Fruit fly (Drosophila melanogaster) whole organism, embryonic: ENCODE measurements around the gene nxf2.

Experiments
- Atf-2 ChIP-seq: fragments of 200-800 bp; sonication (Bioruptor generic); optimal IDR thresholded peaks from 2 replicates; lab custom pipeline; 2016; ENCODE audit warnings: missing biosample characterization, missing genetic modification characterization
- Atf3 ChIP-seq: fragments of 200-800 bp; sonication (Bioruptor generic); optimal IDR thresholded peaks from 3 replicates; lab custom pipeline; 2016; ENCODE audit warnings: missing biosample characterization, missing genetic modification characterization
- Atf6 ChIP-seq: fragments of 200-800 bp; sonication (Bioruptor generic); IDR thresholded peaks from 2 replicates; pipeline ENCODE4 v1.3.6; 2022; ENCODE audit warnings: missing biosample characterization, missing genetic modification characterization
- Awh ChIP-seq: fragments of 200-800 bp; sonication (Bioruptor generic); IDR thresholded peaks from 2 replicates; pipeline ENCODE4, ENCODE4 v1.3.6; 2022; ENCODE audit warnings: missing biosample characterization, missing genetic modification characterization
- CG11093 ChIP-seq: fragments of 200-800 bp; sonication (Bioruptor generic); IDR thresholded peaks from 3 replicates; pipeline ENCODE4 v1.3.6; 2022; ENCODE audit warnings: missing biosample characterization, missing genetic modification characterization
- CG11696 ChIP-seq: fragments of 200-800 bp; sonication (Bioruptor generic); IDR thresholded peaks from 2 replicates; pipeline ENCODE4 v1.3.6; 2022; ENCODE audit warnings: missing biosample characterization, missing genetic modification characterization
- CG12744 ChIP-seq: fragments of 200-800 bp; sonication (Bioruptor generic); optimal IDR thresholded peaks from 2 replicates; lab custom pipeline; 2016; ENCODE audit warnings: missing biosample characterization, missing genetic modification characterization
- CG12769 ChIP-seq: fragments of 200-800 bp; sonication (Bioruptor generic); optimal IDR thresholded peaks from 2 replicates; lab custom pipeline; 2019; ENCODE audit warnings: missing biosample characterization, mild to moderate bottlenecking, missing genetic modification characterization, moderate library complexity
- CG13287 ChIP-seq: fragments of 200-800 bp; sonication (Bioruptor generic); IDR thresholded peaks from 2 replicates; pipeline ENCODE4 v1.3.6; 2022; ENCODE audit warnings: missing biosample characterization, missing genetic modification characterization; ENCODE audit not compliant: partially characterized antibody
- CG14014 ChIP-seq: fragments of 200-800 bp; sonication (Bioruptor generic); IDR thresholded peaks from 2 replicates; pipeline ENCODE4 v1.3.6; 2022; ENCODE audit warnings: missing biosample characterization, missing genetic modification characterization
- CG14965 ChIP-seq: fragments of 200-800 bp; sonication (Bioruptor generic); optimal IDR thresholded peaks from 2 replicates; lab custom pipeline; 2016; ENCODE audit warnings: missing biosample characterization, missing genetic modification characterization, borderline replicate concordance
- CG15073 ChIP-seq: fragments of 200-800 bp; sonication (Bioruptor generic); optimal IDR thresholded peaks from 2 replicates; lab custom pipeline; 2016; ENCODE audit warnings: missing biosample characterization, missing genetic modification characterization
- CG15601 ChIP-seq: fragments of 200-800 bp; sonication (Bioruptor generic); optimal IDR thresholded peaks from 3 replicates; lab custom pipeline; 2019; ENCODE audit warnings: missing biosample characterization, mild to moderate bottlenecking, missing genetic modification characterization, moderate library complexity
- CG17186 ChIP-seq: fragments of 200-800 bp; sonication (Bioruptor generic); optimal IDR thresholded peaks from 3 replicates; lab custom pipeline; 2017; ENCODE audit warnings: missing biosample characterization, missing genetic modification reagents, missing genetic modification characterization
- CG17359 ChIP-seq: fragments of 200-800 bp; sonication (Bioruptor generic); optimal IDR thresholded peaks from 3 replicates; lab custom pipeline; 2018; ENCODE audit warnings: missing biosample characterization, mild to moderate bottlenecking, missing genetic modification characterization, moderate library complexity
- CG17361 ChIP-seq: fragments of 200-800 bp; sonication (Bioruptor generic); IDR thresholded peaks from 3 replicates; pipeline ENCODE4 v1.3.6; 2022; ENCODE audit warnings: missing biosample characterization, missing genetic modification characterization
- CG2712 ChIP-seq: fragments of 200-800 bp; optimal IDR thresholded peaks from 3 replicates; lab custom pipeline; 2019; ENCODE audit warnings: missing biosample characterization, mild to moderate bottlenecking, missing genetic modification characterization, moderate library complexity
- CG3163 ChIP-seq: fragments of 200-800 bp; sonication (Bioruptor generic); optimal IDR thresholded peaks from 3 replicates; lab custom pipeline; 2016; ENCODE audit warnings: missing biosample characterization, missing genetic modification characterization
- CG32532 ChIP-seq: fragments of 200-800 bp; sonication (Bioruptor generic); IDR thresholded peaks from 2 replicates; pipeline ENCODE4 v1.3.6; 2022; ENCODE audit warnings: missing biosample characterization, missing genetic modification characterization
- CG34376 ChIP-seq: fragments of 200-800 bp; sonication (Bioruptor generic); optimal IDR thresholded peaks from 2 replicates; lab custom pipeline; 2018; ENCODE audit warnings: missing biosample characterization, mild to moderate bottlenecking, missing genetic modification characterization
- CG8290 ChIP-seq, 3 experiments: fragments of 200-800 bp; sonication (Bioruptor generic); optimal IDR thresholded peaks; 2 replicates each; lab custom pipeline; 2016 to 2019; ENCODE audit warnings: missing biosample characterization in 3 of 3, missing genetic modification characterization in 3 of 3, mild to moderate bottlenecking in 2 of 3, moderate library complexity in 1 of 3
- CG8478 ChIP-seq: fragments of >200 bp; optimal IDR thresholded peaks from 2 replicates; lab custom pipeline; 2018
- CG8924 ChIP-seq: fragments of 200-800 bp; optimal IDR thresholded peaks from 3 replicates; lab custom pipeline; 2019; ENCODE audit warnings: missing biosample characterization, mild to moderate bottlenecking, missing genetic modification characterization, moderate library complexity
- E2f2 ChIP-seq: fragments of 200-800 bp; sonication (Bioruptor generic); IDR thresholded peaks from 2 replicates; pipeline ENCODE4 v1.3.6; 2022; ENCODE audit warnings: missing biosample characterization, missing genetic modification characterization
- Fer1 ChIP-seq: fragments of 200-800 bp; sonication (Bioruptor generic); optimal IDR thresholded peaks from 2 replicates; lab custom pipeline; 2017; ENCODE audit warnings: missing biosample characterization, mild to moderate bottlenecking, missing genetic modification characterization
- NFAT ChIP-seq: fragments of 200-800 bp; sonication (Bioruptor generic); IDR thresholded peaks from 2 replicates; pipeline ENCODE4 v1.3.6; 2022; ENCODE audit warnings: missing biosample characterization, missing genetic modification characterization
- Sin3A ChIP-seq: fragments of >200 bp; optimal IDR thresholded peaks from 2 replicates; lab custom pipeline; 2018
- Spps ChIP-seq: fragments of 200-800 bp; sonication (Bioruptor generic); optimal IDR thresholded peaks from 2 replicates; lab custom pipeline; 2018; ENCODE audit warnings: missing biosample characterization, mild to moderate bottlenecking, missing genetic modification characterization
- Trl ChIP-seq, 3 experiments: fragments of >200 bp in 2 of 3; fragments of 200-800 bp in 1 of 3; sonication (Bioruptor generic) in 1 of 3; optimal IDR thresholded peaks; 2 replicates in 1 of 3; 3 replicates in 2 of 3; lab custom pipeline; 2016 to 2017; ENCODE audit warnings: missing biosample characterization in 1 of 3, missing genetic modification characterization in 1 of 3
- Vsx1 ChIP-seq: fragments of 200-800 bp; sonication (Bioruptor generic); optimal IDR thresholded peaks from 2 replicates; lab custom pipeline; 2017; ENCODE audit warnings: missing biosample characterization, mild to moderate bottlenecking, missing genetic modification characterization, missing genetic modification reagents
- Xrp1 ChIP-seq: fragments of 200-800 bp; sonication (Bioruptor generic); IDR thresholded peaks from 2 replicates; pipeline ENCODE4 v1.3.6; 2022; ENCODE audit warnings: missing biosample characterization, missing genetic modification characterization
- bbx ChIP-seq: fragments of 200-800 bp; sonication (Bioruptor generic); IDR thresholded peaks from 2 replicates; pipeline ENCODE4 v1.3.6; 2022; ENCODE audit warnings: missing biosample characterization, missing genetic modification characterization; ENCODE audit not compliant: partially characterized antibody
- bsh ChIP-seq, 2 experiments: fragments of 200-800 bp; sonication (Bioruptor generic); optimal IDR thresholded peaks; 2 replicates each; lab custom pipeline; 2017 to 2018; ENCODE audit warnings: mild to moderate bottlenecking in 2 of 2, missing biosample characterization in 2 of 2, missing genetic modification characterization in 2 of 2, moderate library complexity in 1 of 2
- caup ChIP-seq: fragments of 200-800 bp; sonication (Bioruptor generic); optimal IDR thresholded peaks from 3 replicates; lab custom pipeline; 2017; ENCODE audit warnings: missing biosample characterization, mild to moderate bottlenecking, missing genetic modification characterization, moderate library complexity; ENCODE audit not compliant: severe bottlenecking
- corto ChIP-seq: fragments of 200-800 bp; sonication (Bioruptor generic); optimal IDR thresholded peaks from 2 replicates; lab custom pipeline; 2016; ENCODE audit warnings: missing biosample characterization, mild to moderate bottlenecking, missing genetic modification characterization, moderate library complexity
- dpn ChIP-seq, 2 experiments: fragments of 200-800 bp; sonication (Bioruptor generic); optimal IDR thresholded peaks; 3 replicates each; lab custom pipeline; 2016; ENCODE audit warnings: missing biosample characterization in 2 of 2, missing genetic modification characterization in 2 of 2
- exex ChIP-seq: fragments of 200-800 bp; sonication (Bioruptor generic); optimal IDR thresholded peaks from 4 replicates; lab custom pipeline; 2018; ENCODE audit warnings: missing biosample characterization, mild to moderate bottlenecking, missing genetic modification characterization, moderate library complexity
- gcm ChIP-seq: fragments of 200-800 bp; sonication (Bioruptor generic); optimal IDR thresholded peaks from 2 replicates; lab custom pipeline; 2019; ENCODE audit warnings: missing biosample characterization, mild to moderate bottlenecking, missing genetic modification characterization, moderate library complexity
- grn ChIP-seq: fragments of 200-800 bp; sonication (Bioruptor generic); optimal IDR thresholded peaks from 3 replicates; lab custom pipeline; 2017; ENCODE audit warnings: missing biosample characterization, missing genetic modification characterization
- gro ChIP-seq: fragments of 200-800 bp; sonication (Bioruptor generic); optimal IDR thresholded peaks from 2 replicates; lab custom pipeline; 2016; ENCODE audit warnings: missing biosample characterization, missing genetic modification characterization
- mirr ChIP-seq: fragments of 200-800 bp; sonication (Bioruptor generic); optimal IDR thresholded peaks from 3 replicates; lab custom pipeline; 2018; ENCODE audit warnings: missing biosample characterization, mild to moderate bottlenecking, missing genetic modification characterization
- oc ChIP-seq: fragments of 200-800 bp; sonication (Bioruptor generic); optimal IDR thresholded peaks from 2 replicates; lab custom pipeline; 2018; ENCODE audit warnings: missing biosample characterization, mild to moderate bottlenecking, missing genetic modification characterization, moderate library complexity
- onecut ChIP-seq: fragments of 200-800 bp; sonication (Bioruptor generic); IDR thresholded peaks from 2 replicates; pipeline ENCODE4 v1.3.6; 2022; ENCODE audit warnings: missing biosample characterization, missing genetic modification characterization
- pita ChIP-seq: fragments of 200-800 bp; sonication (Bioruptor generic); optimal IDR thresholded peaks from 2 replicates; lab custom pipeline; 2017; ENCODE audit warnings: missing biosample characterization, mild to moderate bottlenecking, missing genetic modification characterization
- row ChIP-seq: fragments of 200-800 bp; sonication (Bioruptor generic); IDR thresholded peaks from 3 replicates; pipeline ENCODE4 v1.3.6; 2022; ENCODE audit warnings: missing biosample characterization, missing genetic modification characterization
- ssp ChIP-seq: fragments of 200-800 bp; sonication (Bioruptor generic); IDR thresholded peaks from 2 replicates; pipeline ENCODE4 v1.3.6; 2022; ENCODE audit warnings: missing biosample characterization, missing genetic modification characterization
- unc-4 ChIP-seq: fragments of 200-800 bp; sonication (Bioruptor generic); IDR thresholded peaks from 2 replicates; pipeline ENCODE4 v1.3.6; 2022; ENCODE audit warnings: missing biosample characterization, missing genetic modification characterization; ENCODE audit not compliant: partially characterized antibody
- wor ChIP-seq: fragments of 200-800 bp; sonication (Bioruptor generic); IDR thresholded peaks from 2 replicates; pipeline ENCODE4 v1.3.6; 2022; ENCODE audit warnings: missing biosample characterization, missing genetic modification characterization

Gene nxf2

dm6 chr3L:16573234-16573633, 6.9 kb downstream of the nxf2 start, which contains the start of gene Mipp1:
Gene Mipp1 (minus strand): TSS chr3L:16573334.
- TF ChIP-seq exex (peak; percentile 77), grn (GFP tag; lab: Kevin White, UChicago) (peak; percentile 33)

dm6 chr3L:16572208-16572607, 7.9 kb downstream of the nxf2 start:
- TF ChIP-seq Trl (optimal IDR thresholded peaks at IDR 0.05; lab: Kevin White, UChicago) (peak; percentile 60 to 81), Trl (GFP tag; optimal IDR thresholded peaks at IDR 0.05; lab: Kevin White, UChicago) (no peak), Vsx1 (GFP tag; lab: Kevin White, UChicago) (peak; percentile 16), oc (tag; lab: Kevin White, UChicago) (peak; percentile 19), CG3163 (GFP tag; lab: Kevin White, UChicago) (peak; percentile 86), CG11093 (GFP tag; lab: Robert Waterston, UW) (no peak), CG17361 (GFP tag; lab: Robert Waterston, UW) (no peak), CG8478 (no peak), grn (GFP tag; lab: Kevin White, UChicago) (peak; percentile 92), caup (GFP tag; lab: Kevin White, UChicago) (peak; percentile 2), CG14014 (GFP tag; lab: Robert Waterston, UW) (peak; percentile 17; the same call in 1 of the 2 replicates), Spps (tag; lab: Kevin White, UChicago) (no peak), onecut (GFP tag; lab: Robert Waterston, UW) (no peak), CG13287 (GFP tag; lab: Robert Waterston, UW) (peak; percentile 23; the same call in 1 of the 2 replicates), CG8924 (no peak), mirr (GFP tag; lab: Kevin White, UChicago) (peak; percentile 9), Awh (GFP tag; lab: Robert Waterston, UW) (no peak), CG17186 (GFP tag; lab: Kevin White, UChicago) (no peak), CG14965 (GFP tag; lab: Kevin White, UChicago) (no peak), gro (GFP tag; lab: Kevin White, UChicago) (peak; percentile 56), CG15073 (no peak), Fer1 (GFP tag; lab: Kevin White, UChicago) (peak; percentile 14), bsh (GFP tag; optimal IDR thresholded peaks at IDR 0.05; lab: Kevin White, UChicago) (no peak), Sin3A (lab: Kevin White, UChicago) (no peak), wor (GFP tag; lab: Robert Waterston, UW) (no peak), CG12744 (no peak), CG11696 (GFP tag; lab: Robert Waterston, UW) (no peak), Atf3 (GFP tag; lab: Kevin White, UChicago) (no peak), CG12769 (tag; lab: Kevin White, UChicago) (peak; percentile 17), Atf6 (GFP tag; lab: Robert Waterston, UW) (peak; percentile 39; the same call in 1 of the 2 replicates), CG34376 (GFP tag; lab: Kevin White, UChicago) (peak; percentile 71), NFAT (peak; percentile 54; the same call in 1 of the 2 replicates), Xrp1 (GFP tag; lab: Robert Waterston, UW) (no peak), row (GFP tag; lab: Robert Waterston, UW) (no peak; the same call in 2 of the 3 replicates), pita (GFP tag; lab: Kevin White, UChicago) (no peak), CG8290 (GFP tag; optimal IDR thresholded peaks at IDR 0.05; lab: Kevin White, UChicago) (no peak), CG8290 (tag; optimal IDR thresholded peaks at IDR 0.05; lab: Kevin White, UChicago) (peak in 1 of 2 experiments; percentile 40), CG32532 (peak; percentile 32; the same call in 1 of the 2 replicates), dpn (GFP tag; optimal IDR thresholded peaks at IDR 0.05; lab: Kevin White, UChicago) (peak in 1 of 2 experiments; percentile 0), E2f2 (peak; percentile 17; the same call in 1 of the 2 replicates), corto (GFP tag; lab: Kevin White, UChicago) (no peak), bbx (GFP tag; lab: Robert Waterston, UW) (peak; percentile 47; the same call in 1 of the 2 replicates), CG17359 (peak; percentile 17), Atf-2 (GFP tag; lab: Kevin White, UChicago) (no peak), gcm (GFP tag; lab: Kevin White, UChicago) (no peak), CG15601 (tag; lab: Kevin White, UChicago) (peak; percentile 27), unc-4 (GFP tag; lab: Robert Waterston, UW) (peak; percentile 23; the same call in 1 of the 2 replicates), ssp (GFP tag; lab: Robert Waterston, UW) (no peak), CG2712 (tag; lab: Kevin White, UChicago) (no peak)
